Fruit fly (Drosophila melanogaster) whole organism, embryonic: ENCODE data around the gene Atpalpha.

Source experiments
- Aef1 ChIP-seq: fragments of 200-800 bp; sonication (Bioruptor generic); IDR thresholded peaks from 3 replicates; pipeline ENCODE4 v1.3.6; 2022; ENCODE audit warnings: missing biosample characterization, missing genetic modification characterization
- Antp ChIP-seq: fragments of 200-800 bp; sonication (Bioruptor generic); optimal IDR thresholded peaks from 3 replicates; lab custom pipeline; 2016; ENCODE audit warnings: missing biosample characterization, missing genetic modification characterization
- Blimp-1 ChIP-seq: fragments of 200-800 bp; sonication (Bioruptor generic); optimal IDR thresholded peaks from 3 replicates; lab custom pipeline; 2018; ENCODE audit warnings: missing biosample characterization, missing genetic modification characterization, mild to moderate bottlenecking, moderate library complexity, missing genetic modification reagents
- CG11504 ChIP-seq: fragments of 200-800 bp; sonication (Bioruptor generic); optimal IDR thresholded peaks from 3 replicates; lab custom pipeline; 2019; ENCODE audit warnings: missing biosample characterization, mild to moderate bottlenecking, missing genetic modification characterization, moderate library complexity
- CG11560 ChIP-seq: fragments of 200-800 bp; sonication (Bioruptor generic); IDR thresholded peaks from 3 replicates; pipeline ENCODE4 v1.3.6; 2022; ENCODE audit warnings: missing biosample characterization, missing genetic modification characterization
- CG12769 ChIP-seq: fragments of 200-800 bp; sonication (Bioruptor generic); optimal IDR thresholded peaks from 2 replicates; lab custom pipeline; 2019; ENCODE audit warnings: missing biosample characterization, mild to moderate bottlenecking, missing genetic modification characterization, moderate library complexity
- CG13296 ChIP-seq: fragments of 200-800 bp; sonication (Bioruptor generic); optimal IDR thresholded peaks from 3 replicates; lab custom pipeline; 2018; ENCODE audit warnings: missing biosample characterization, mild to moderate bottlenecking, missing genetic modification characterization
- CG14050 ChIP-seq: fragments of 200-800 bp; sonication (Bioruptor generic); IDR thresholded peaks from 3 replicates; pipeline ENCODE4 v1.3.6; 2022; ENCODE audit warnings: missing biosample characterization, missing genetic modification characterization
- CG14441 ChIP-seq: fragments of 200-800 bp; sonication (Bioruptor generic); IDR thresholded peaks from 2 replicates; pipeline ENCODE4 v1.3.6; 2022; ENCODE audit warnings: missing biosample characterization, missing genetic modification characterization
- CG15479 ChIP-seq: fragments of 200-800 bp; sonication (Bioruptor generic); optimal IDR thresholded peaks from 3 replicates; lab custom pipeline; 2019; ENCODE audit warnings: missing biosample characterization, mild to moderate bottlenecking, missing genetic modification characterization, moderate library complexity
- CG16779 ChIP-seq: fragments of 200-800 bp; sonication (Bioruptor generic); IDR thresholded peaks from 2 replicates; pipeline ENCODE4 v1.3.6; 2022; ENCODE audit warnings: missing biosample characterization, missing genetic modification characterization
- CG2199 ChIP-seq: fragments of 200-800 bp; sonication (Bioruptor generic); IDR thresholded peaks from 3 replicates; pipeline ENCODE4 v1.3.6; 2022; ENCODE audit warnings: missing biosample characterization, missing genetic modification characterization
- CG2875 ChIP-seq: fragments of 200-800 bp; sonication (Bioruptor generic); optimal IDR thresholded peaks from 2 replicates; lab custom pipeline; 2017; ENCODE audit warnings: missing biosample characterization, mild to moderate bottlenecking, missing genetic modification characterization, missing genetic modification reagents
- CG3281 ChIP-seq: fragments of 200-800 bp; sonication (Bioruptor generic); optimal IDR thresholded peaks from 3 replicates; lab custom pipeline; 2017; ENCODE audit warnings: missing biosample characterization, mild to moderate bottlenecking, missing genetic modification characterization
- CG4360 ChIP-seq: fragments of 200-800 bp; sonication (Bioruptor generic); IDR thresholded peaks from 2 replicates; pipeline ENCODE4 v1.3.6; 2022; ENCODE audit warnings: missing biosample characterization, missing genetic modification characterization
- CG9437 ChIP-seq: fragments of 200-800 bp; sonication (Bioruptor generic); optimal IDR thresholded peaks from 2 replicates; lab custom pipeline; 2018; ENCODE audit warnings: missing biosample characterization, mild to moderate bottlenecking, missing genetic modification characterization
- Deaf1 ChIP-seq: fragments of 200-800 bp; optimal IDR thresholded peaks from 3 replicates; lab custom pipeline; 2019; ENCODE audit warnings: missing biosample characterization, mild to moderate bottlenecking, missing genetic modification characterization, moderate library complexity
- Fer3 ChIP-seq: fragments of 200-800 bp; sonication (Bioruptor generic); optimal IDR thresholded peaks from 2 replicates; lab custom pipeline; 2018; ENCODE audit warnings: missing biosample characterization, mild to moderate bottlenecking, missing genetic modification characterization, moderate library complexity
- H15 ChIP-seq: fragments of 200-800 bp; sonication (Bioruptor generic); IDR thresholded peaks from 3 replicates; pipeline ENCODE4 v1.3.6; 2022; ENCODE audit warnings: missing biosample characterization, missing genetic modification characterization
- HHEX ChIP-seq: fragments of 200-800 bp; sonication (Bioruptor generic); optimal IDR thresholded peaks from 3 replicates; lab custom pipeline; 2017; ENCODE audit warnings: missing biosample characterization, mild to moderate bottlenecking, missing genetic modification characterization, missing genetic modification reagents
- HLH4C ChIP-seq: fragments of 200-800 bp; sonication (Bioruptor generic); IDR thresholded peaks from 3 replicates; pipeline ENCODE4 v1.3.6; 2022; ENCODE audit warnings: missing biosample characterization, missing genetic modification characterization; ENCODE audit not compliant: partially characterized antibody
- Myb ChIP-seq: fragments of 200-800 bp; sonication (Bioruptor generic); optimal IDR thresholded peaks from 2 replicates; lab custom pipeline; 2016; ENCODE audit warnings: missing biosample characterization, missing genetic modification characterization
- Opbp ChIP-seq: fragments of 200-800 bp; sonication (Bioruptor generic); IDR thresholded peaks from 3 replicates; pipeline ENCODE4 v1.3.6; 2022; ENCODE audit warnings: missing biosample characterization, missing genetic modification characterization; ENCODE audit not compliant: partially characterized antibody
- Sox100B ChIP-seq: fragments of 200-800 bp; sonication (Bioruptor generic); optimal IDR thresholded peaks from 3 replicates; lab custom pipeline; 2018; ENCODE audit warnings: missing biosample characterization, mild to moderate bottlenecking, missing genetic modification characterization
- Tbp ChIP-seq: fragments of >200 bp; optimal IDR thresholded peaks from 2 replicates; lab custom pipeline; 2018; ENCODE audit warnings: missing biosample characterization, missing genetic modification characterization
- chinmo ChIP-seq: fragments of 200-800 bp; sonication (Bioruptor generic); IDR thresholded peaks from 4 replicates; pipeline ENCODE4 v1.3.6; 2022; ENCODE audit warnings: missing biosample characterization, missing genetic modification characterization; ENCODE audit not compliant: partially characterized antibody
- crc ChIP-seq: fragments of 200-800 bp; sonication (Bioruptor generic); optimal IDR thresholded peaks from 2 replicates; lab custom pipeline; 2016; ENCODE audit warnings: missing biosample characterization, missing genetic modification characterization
- crol ChIP-seq: fragments of 200-800 bp; sonication (Bioruptor generic); IDR thresholded peaks from 2 replicates; pipeline ENCODE4 v1.3.6; 2022; ENCODE audit warnings: missing biosample characterization, missing genetic modification characterization
- dan ChIP-seq: fragments of 200-800 bp; sonication (Bioruptor generic); IDR thresholded peaks from 2 replicates; pipeline ENCODE4 v1.3.6; 2022; ENCODE audit warnings: missing biosample characterization, missing genetic modification characterization
- dimm ChIP-seq: fragments of 200-800 bp; sonication (Bioruptor generic); IDR thresholded peaks from 2 replicates; pipeline ENCODE4 v1.3.6; 2022; ENCODE audit warnings: missing biosample characterization, missing genetic modification characterization
- gcm2 ChIP-seq: fragments of 200-800 bp; sonication (Bioruptor generic); optimal IDR thresholded peaks from 2 replicates; lab custom pipeline; 2016; ENCODE audit warnings: missing biosample characterization, missing genetic modification characterization
- grn ChIP-seq: fragments of 200-800 bp; sonication (Bioruptor generic); optimal IDR thresholded peaks from 3 replicates; lab custom pipeline; 2017; ENCODE audit warnings: missing biosample characterization, missing genetic modification characterization
- ken ChIP-seq: fragments of 200-800 bp; sonication (Bioruptor generic); IDR thresholded peaks from 3 replicates; pipeline ENCODE4 v1.3.6; 2022; ENCODE audit warnings: missing biosample characterization, missing genetic modification characterization
- lab ChIP-seq: fragments of 200-800 bp; sonication (Bioruptor generic); optimal IDR thresholded peaks from 3 replicates; lab custom pipeline; 2017; ENCODE audit warnings: missing biosample characterization, missing genetic modification characterization, mild to moderate bottlenecking, moderate library complexity, missing genetic modification reagents
- nmo ChIP-seq: fragments of 200-800 bp; sonication (Bioruptor generic); optimal IDR thresholded peaks from 2 replicates; lab custom pipeline; 2018; ENCODE audit warnings: missing biosample characterization, mild to moderate bottlenecking, missing genetic modification characterization, moderate library complexity
- pum ChIP-seq: fragments of 200-800 bp; sonication (Bioruptor generic); optimal IDR thresholded peaks from 2 replicates; lab custom pipeline; 2016; ENCODE audit warnings: missing biosample characterization, missing genetic modification characterization
- sens ChIP-seq: fragments of 200-800 bp; sonication (Bioruptor generic); peaks from one replicate; lab custom pipeline; 2016; ENCODE audit warnings: missing biosample characterization, missing genetic modification characterization
- so ChIP-seq: fragments of 200-800 bp; sonication (Bioruptor generic); IDR thresholded peaks from 3 replicates; pipeline ENCODE4 v1.3.6; 2022; ENCODE audit warnings: missing biosample characterization, missing genetic modification characterization
- sug ChIP-seq: fragments of 200-800 bp; optimal IDR thresholded peaks from 2 replicates; lab custom pipeline; 2019; ENCODE audit warnings: missing biosample characterization, mild to moderate bottlenecking, missing genetic modification characterization, moderate library complexity
- vvl ChIP-seq: fragments of 200-800 bp; sonication (Bioruptor generic); IDR thresholded peaks from 2 replicates; pipeline ENCODE4 v1.3.6; 2022; ENCODE audit warnings: missing biosample characterization, missing genetic modification characterization
- z ChIP-seq: fragments of 200-800 bp; sonication (Bioruptor generic); IDR thresholded peaks from 3 replicates; pipeline ENCODE4 v1.3.6; 2022; ENCODE audit warnings: missing biosample characterization, missing genetic modification characterization

The Atpalpha gene

DNA sequence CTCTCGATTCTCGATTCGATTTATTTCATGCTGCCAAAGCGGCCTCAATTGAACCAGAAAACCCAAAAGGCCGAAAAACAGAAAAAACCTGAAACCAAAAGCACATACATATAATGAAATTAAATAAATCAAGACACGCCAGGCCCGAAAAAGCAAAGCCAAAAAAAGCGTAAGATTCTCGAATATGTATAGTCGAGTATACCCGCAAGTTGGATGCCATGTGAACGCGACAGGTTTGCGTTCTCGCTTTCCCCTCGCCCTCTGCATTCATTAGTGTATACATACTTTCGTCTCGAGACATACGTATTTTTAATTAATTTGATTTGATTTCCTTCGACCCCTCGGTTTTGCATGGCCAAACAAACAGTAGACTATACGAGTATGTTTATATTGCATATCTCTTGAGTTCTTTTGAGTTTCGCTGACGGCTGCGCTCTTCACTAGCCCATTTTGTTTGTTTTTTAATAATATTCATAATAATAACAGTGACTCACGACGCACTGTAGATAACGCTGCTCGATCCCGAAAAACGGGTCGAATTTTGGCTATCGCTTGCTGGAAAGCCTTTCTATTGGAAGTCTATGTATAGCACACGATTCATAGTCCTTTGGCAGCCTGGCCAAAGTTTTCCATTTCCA is 12.5 kb downstream of the Atpalpha start (continued):
- TF ChIP-seq CG11504 (tag; lab: Kevin White, UChicago), result no peak
- no peak for TF ChIP-seq CG14050 (GFP tag; lab: Robert Waterston, UW)
- TF ChIP-seq crc (GFP tag; lab: Kevin White, UChicago), result no peak
- no peak for TF ChIP-seq CG14441
- TF ChIP-seq CG15479 (GFP tag; lab: Kevin White, UChicago), result no peak
- no peak for TF ChIP-seq Antp (GFP tag; lab: Kevin White, UChicago)
- no peak for TF ChIP-seq CG11560 (tag; lab: Robert Waterston, UW)
- TF ChIP-seq ken (GFP tag; lab: Robert Waterston, UW), result no peak
- no peak for TF ChIP-seq nmo (GFP tag; lab: Kevin White, UChicago)
- TF ChIP-seq CG13296 (GFP tag; lab: Kevin White, UChicago), result peak; percentile 6
- TF ChIP-seq Opbp (GFP tag; lab: Robert Waterston, UW), result no peak
- peak; percentile 58; the same call in 1 of the 2 replicates for TF ChIP-seq crol (GFP tag; lab: Robert Waterston, UW)
- no peak for TF ChIP-seq Tbp (GFP tag; lab: Kevin White, UChicago)
- TF ChIP-seq CG3281 (GFP tag; lab: Kevin White, UChicago), result peak; percentile 16
- no peak for TF ChIP-seq pum (GFP tag; lab: Kevin White, UChicago)
- TF ChIP-seq lab (GFP tag; lab: Kevin White, UChicago), result peak; percentile 10
- TF ChIP-seq, all 482 proteins: peak for 25

DNA sequence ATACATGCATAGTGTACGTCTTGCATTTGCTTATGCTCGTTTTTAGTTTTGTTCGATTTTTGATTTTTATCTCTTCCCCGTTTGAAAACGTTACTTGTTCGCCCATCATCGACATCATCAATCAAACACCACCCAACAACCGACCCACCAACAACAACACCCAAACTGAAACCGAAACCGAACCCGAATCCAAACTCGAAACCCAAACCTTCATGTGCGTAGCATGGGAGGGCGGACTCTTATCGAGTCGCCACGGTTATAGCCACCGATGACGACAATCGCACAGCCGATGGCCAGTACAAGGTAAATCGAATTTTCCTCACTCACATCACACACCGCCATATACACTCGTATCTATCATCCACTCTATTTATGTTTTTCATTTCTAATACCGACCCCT is 13.5 kb downstream of the Atpalpha start:
- TF ChIP-seq HLH4C (GFP tag; lab: Robert Waterston, UW), result no peak
- no peak for TF ChIP-seq dimm (GFP tag; lab: Robert Waterston, UW)
- TF ChIP-seq CG2199 (GFP tag; lab: Robert Waterston, UW), result 0 out of 3 replicates have a peak, but pooled peaks have one; percentile 64
- peak; percentile 41 for TF ChIP-seq sens (GFP tag; lab: Kevin White, UChicago)
- TF ChIP-seq so (GFP tag; lab: Robert Waterston, UW), result 0 out of 3 replicates have a peak, but pooled peaks have one; percentile 23
- TF ChIP-seq CG9437 (GFP tag; lab: Kevin White, UChicago), result no peak
- TF ChIP-seq Deaf1 (tag; lab: Kevin White, UChicago), result peak; percentile 69
- TF ChIP-seq gcm2, result no peak
- TF ChIP-seq Blimp-1, result peak; percentile 15
- peak; percentile 31 for TF ChIP-seq CG12769 (tag; lab: Kevin White, UChicago)
- TF ChIP-seq chinmo (GFP tag; lab: Robert Waterston, UW), result 0 out of 4 replicates have a peak, but pooled peaks have one; percentile 71
- no peak for TF ChIP-seq Sox100B
- peak; percentile 36; the same call in 1 of the 2 replicates for TF ChIP-seq CG4360 (GFP tag; lab: Robert Waterston, UW)
- TF ChIP-seq Aef1 (GFP tag; lab: Robert Waterston, UW), result no peak
- TF ChIP-seq sug (tag; lab: Kevin White, UChicago), result peak; percentile 47
- 0 out of 2 replicates have a peak, but pooled peaks have one; percentile 42 for TF ChIP-seq CG16779 (GFP tag; lab: Robert Waterston, UW)
- TF ChIP-seq CG2875 (GFP tag; lab: Kevin White, UChicago), result no peak
- TF ChIP-seq grn, result peak; percentile 41
- peak; percentile 66 for TF ChIP-seq lab (GFP tag; lab: Kevin White, UChicago)

DNA sequence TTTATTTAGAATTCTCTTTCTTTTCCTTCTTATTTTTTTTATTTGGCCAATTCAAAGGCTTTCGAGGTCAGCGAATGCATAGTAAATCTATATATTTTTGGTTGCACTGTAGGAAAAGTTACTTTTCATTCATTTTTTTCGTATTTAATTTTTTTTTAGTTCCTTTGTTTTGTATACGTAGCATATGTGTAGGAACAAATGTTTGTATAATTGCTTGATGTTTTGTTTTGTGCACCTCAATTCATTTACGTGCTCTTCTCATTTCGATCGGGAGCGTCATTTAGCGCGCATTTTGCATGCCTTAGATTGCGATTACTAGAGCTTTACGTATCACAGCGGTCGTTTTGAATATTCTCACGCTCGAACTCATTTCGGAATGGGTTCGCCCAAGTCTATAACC is 14.5 kb downstream of the Atpalpha start:
- TF ChIP-seq dan (GFP tag; lab: Robert Waterston, UW) (no peak), z (GFP tag; lab: Robert Waterston, UW) (peak; percentile 22; the same call in 1 of the 3 replicates), HHEX (GFP tag; lab: Kevin White, UChicago) (no peak), H15 (GFP tag; lab: Robert Waterston, UW) (no peak), Tbp (GFP tag; lab: Kevin White, UChicago) (no peak), vvl (no peak), Fer3 (tag; lab: Kevin White, UChicago) (no peak), Myb (GFP tag; lab: Kevin White, UChicago) (no peak)
